Fruit fly (Drosophila melanogaster) S2 (cell line): ENCODE data around the gene CG11596.

ENCODE experiments used
- CG8478 ChIP-seq: fragments of >200 bp; optimal IDR thresholded peaks from 2 replicates; lab custom pipeline; 2018
- CTCF ChIP-seq, 2 experiments: fragments of >200 bp; optimal IDR thresholded peaks; 2 replicates each; lab custom pipeline; 2018

The CG11596 gene

dm6 chrX:1970575-1971325 lies 43.3 kb downstream of the CG11596 start:
- no peak for TF ChIP-seq CTCF (optimal IDR thresholded peaks at IDR 0.05; lab: Kevin White, UChicago)
- TF ChIP-seq CG8478 (lab: Kevin White, UChicago): no peak

DNA sequence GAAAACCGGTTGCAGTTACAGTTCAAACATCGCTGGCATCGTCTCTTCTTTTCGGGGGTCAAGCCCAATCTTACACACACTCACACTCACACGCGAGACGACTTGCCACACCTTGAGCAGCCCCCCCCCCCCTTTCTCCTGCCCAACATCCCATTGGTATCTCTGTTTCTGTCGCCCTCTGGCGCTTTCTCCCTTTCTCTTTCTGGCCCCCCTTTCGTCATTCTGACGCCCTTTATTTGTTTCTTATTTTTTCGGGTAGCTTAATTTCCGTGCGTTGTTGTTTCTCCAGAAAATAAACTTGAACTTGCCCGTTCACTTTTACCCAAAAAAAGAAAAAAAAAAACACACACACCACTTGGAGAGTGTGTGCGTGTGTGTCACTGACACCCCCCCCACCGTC lies 44.7 kb downstream of the CG11596 start:
- TF ChIP-seq CTCF (optimal IDR thresholded peaks at IDR 0.05; lab: Kevin White, UChicago) (no peak), CG8478 (lab: Kevin White, UChicago) (no peak)

DNA sequence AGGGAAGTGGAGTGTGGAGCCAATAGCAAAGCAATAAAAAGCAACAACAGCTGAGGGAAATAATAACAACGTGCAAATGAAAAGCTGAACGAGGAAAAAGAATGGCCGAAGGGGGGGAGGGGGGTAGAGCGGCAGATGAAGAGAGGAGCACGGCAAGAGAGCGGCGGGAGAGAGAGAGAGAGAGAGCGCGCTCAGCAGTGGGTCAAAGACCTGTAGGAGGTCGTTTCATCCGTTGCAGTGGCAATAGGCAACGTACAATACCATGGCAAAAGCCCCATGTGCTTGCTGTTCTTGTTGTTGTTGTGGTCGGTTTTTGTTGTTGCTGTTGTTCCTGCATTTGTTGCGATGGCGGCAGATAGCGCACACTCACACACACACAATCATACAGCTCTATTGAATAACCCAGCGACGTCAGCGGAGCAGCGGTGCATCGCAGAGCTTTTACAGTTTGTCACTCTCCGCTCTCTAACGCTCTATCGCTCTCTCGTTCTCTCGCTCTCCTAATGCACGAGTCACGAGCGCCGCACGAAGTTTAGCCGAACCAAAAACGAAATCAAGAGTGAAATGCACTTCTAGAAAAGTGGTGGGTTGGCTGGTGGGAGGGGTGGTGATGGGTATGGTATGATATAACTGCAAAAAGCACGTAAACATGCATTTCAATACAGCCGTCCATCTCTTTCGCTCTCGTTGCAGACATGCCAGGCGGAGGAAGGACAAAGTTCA lies 48.6 kb downstream of the CG11596 start:
- TF ChIP-seq CTCF (optimal IDR thresholded peaks at IDR 0.05; lab: Kevin White, UChicago) (no peak), CG8478 (lab: Kevin White, UChicago) (no peak)

dm6 chrX:1979031-1979430 lies 51.5 kb downstream of the CG11596 start:
- no peak for TF ChIP-seq CTCF (optimal IDR thresholded peaks at IDR 0.05; lab: Kevin White, UChicago)
- TF ChIP-seq CG8478 (lab: Kevin White, UChicago): no peak

DNA sequence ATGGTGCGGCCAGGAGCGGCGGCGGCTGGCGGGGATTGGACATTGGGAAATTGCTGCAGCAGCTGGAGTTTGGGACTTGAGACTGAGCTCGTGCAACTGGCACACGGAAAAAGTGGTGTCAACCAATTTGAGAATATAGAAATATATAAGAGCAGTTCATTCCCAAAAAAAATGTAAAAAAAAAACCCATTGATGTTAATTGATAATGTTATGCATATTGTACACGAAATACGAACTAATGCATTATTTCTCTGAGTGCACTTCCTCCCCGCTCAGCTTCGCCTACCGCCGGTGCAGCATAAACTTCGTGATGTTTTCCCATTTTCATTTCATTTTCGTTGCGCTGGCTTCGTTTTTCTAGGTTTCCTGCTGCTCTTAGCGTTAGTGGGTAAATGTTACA lies 52.2 kb downstream of the CG11596 start:
- no peak for TF ChIP-seq CTCF (optimal IDR thresholded peaks at IDR 0.05; lab: Kevin White, UChicago)
- no peak for TF ChIP-seq CG8478 (lab: Kevin White, UChicago)
